Worm (Caenorhabditis elegans) whole organism, mixed stage, embryonic: ENCODE measurements around the gene ifb-1.

ENCODE experiments used
- M03D4.4 ChIP-seq: sonication (generic microtip); optimal IDR thresholded peaks from 2 replicates; lab custom pipeline; 2017; ENCODE audit warnings: mild to moderate bottlenecking, missing genetic modification characterization, missing compliant biosample characterization
- bed-3 ChIP-seq: fragments of 200-800 bp; sonication (Bioruptor generic); optimal IDR thresholded peaks from 3 replicates; lab custom pipeline; 2018; ENCODE audit warnings: mild to moderate bottlenecking, missing genetic modification characterization, moderate library complexity, missing compliant biosample characterization
- blmp-1 ChIP-seq: fragments of 150-350 bp; optimal IDR thresholded peaks from 2 replicates; lab custom pipeline; 2014; ENCODE audit warnings: missing biosample characterization, missing genetic modification characterization
- ceh-39 ChIP-seq: fragments of 150-350 bp; optimal IDR thresholded peaks from 2 replicates; lab custom pipeline; 2014; ENCODE audit warnings: missing biosample characterization, missing genetic modification characterization
- ceh-43 ChIP-seq: fragments of 200-800 bp; sonication (Bioruptor generic); optimal IDR thresholded peaks from 2 replicates; lab custom pipeline; 2018; ENCODE audit warnings: mild to moderate bottlenecking, missing genetic modification characterization, moderate library complexity, missing compliant biosample characterization
- ces-1 ChIP-seq: fragments of 150-350 bp; optimal IDR thresholded peaks from 2 replicates; lab custom pipeline; 2014; ENCODE audit warnings: missing biosample characterization, missing genetic modification reagents, missing genetic modification characterization
- cnd-1 ChIP-seq: fragments of 200-800 bp; sonication (Bioruptor generic); optimal IDR thresholded peaks from 2 replicates; lab custom pipeline; 2018; ENCODE audit warnings: mild to moderate bottlenecking, missing genetic modification characterization, missing compliant biosample characterization
- drap-1 ChIP-seq: fragments of 200-800 bp; sonication (Bioruptor generic); optimal IDR thresholded peaks from 3 replicates; lab custom pipeline; 2018; ENCODE audit warnings: mild to moderate bottlenecking, missing genetic modification characterization, missing compliant biosample characterization
- elt-1 ChIP-seq: sonication (generic microtip); optimal IDR thresholded peaks from 2 replicates; lab custom pipeline; 2017; ENCODE audit warnings: missing genetic modification characterization, mild to moderate bottlenecking, missing compliant biosample characterization, antibody characterized with exemption, moderate library complexity, borderline replicate concordance; ENCODE audit not compliant: insufficient read depth
- elt-3 ChIP-seq: fragments of 150-350 bp; optimal IDR thresholded peaks from 2 replicates; lab custom pipeline; 2014; ENCODE audit warnings: missing biosample characterization, missing genetic modification characterization
- flh-1 ChIP-seq: fragments of 200-800 bp; sonication (Bioruptor generic); optimal IDR thresholded peaks from 2 replicates; lab custom pipeline; 2018; ENCODE audit warnings: mild to moderate bottlenecking, missing genetic modification characterization, moderate library complexity, missing compliant biosample characterization
- ham-2 ChIP-seq: fragments of 200-800 bp; sonication (Bioruptor generic); optimal IDR thresholded peaks from 2 replicates; lab custom pipeline; 2018; ENCODE audit warnings: mild to moderate bottlenecking, missing genetic modification characterization, missing compliant biosample characterization
- hlh-1 ChIP-seq: fragments of 150-350 bp; optimal IDR thresholded peaks from 2 replicates; lab custom pipeline; 2014; ENCODE audit warnings: missing biosample characterization, missing genetic modification reagents, missing genetic modification characterization
- lin-13 ChIP-seq: fragments of 150-350 bp; optimal IDR thresholded peaks from 2 replicates; lab custom pipeline; 2014; ENCODE audit warnings: missing biosample characterization, missing genetic modification characterization
- lin-32 ChIP-seq: fragments of 200-800 bp; sonication (Bioruptor generic); optimal IDR thresholded peaks from 2 replicates; lab custom pipeline; 2018; ENCODE audit warnings: mild to moderate bottlenecking, missing genetic modification characterization, missing compliant biosample characterization
- lsy-2 ChIP-seq: fragments of 150-350 bp; optimal IDR thresholded peaks from 2 replicates; lab custom pipeline; 2014; ENCODE audit warnings: missing biosample characterization, missing genetic modification characterization
- mab-5 ChIP-seq: fragments of 150-350 bp; optimal IDR thresholded peaks from 2 replicates; lab custom pipeline; 2014; ENCODE audit warnings: missing biosample characterization, missing genetic modification characterization
- mep-1 ChIP-seq: fragments of 150-350 bp; optimal IDR thresholded peaks from 2 replicates; lab custom pipeline; 2017; ENCODE audit warnings: missing biosample characterization, missing genetic modification reagents, missing genetic modification characterization, inconsistent platforms
- mls-2 ChIP-seq: sonication (generic microtip); optimal IDR thresholded peaks from 2 replicates; lab custom pipeline; 2016; ENCODE audit warnings: mild to moderate bottlenecking, missing genetic modification characterization, moderate library complexity, missing compliant biosample characterization
- nhr-12 ChIP-seq: fragments of 150-350 bp; optimal IDR thresholded peaks from 2 replicates; lab custom pipeline; 2014; ENCODE audit warnings: missing biosample characterization, missing genetic modification characterization
- nhr-2 ChIP-seq: fragments of 150-350 bp; optimal IDR thresholded peaks from 2 replicates; lab custom pipeline; 2014; ENCODE audit warnings: missing biosample characterization, missing genetic modification characterization
- nhr-237 ChIP-seq: fragments of 150-350 bp; optimal IDR thresholded peaks from 2 replicates; lab custom pipeline; 2014; ENCODE audit warnings: missing biosample characterization, missing genetic modification characterization
- nhr-28 ChIP-seq: fragments of 150-350 bp; optimal IDR thresholded peaks from 2 replicates; lab custom pipeline; 2014; ENCODE audit warnings: missing biosample characterization, missing genetic modification characterization
- nhr-76 ChIP-seq: sonication (generic microtip); optimal IDR thresholded peaks from 2 replicates; lab custom pipeline; 2017; ENCODE audit warnings: missing biosample characterization, missing genetic modification characterization
- pha-4 ChIP-seq: fragments of 150-350 bp; optimal IDR thresholded peaks from 2 replicates; lab custom pipeline; 2018; ENCODE audit warnings: missing biosample characterization, missing genetic modification reagents, missing genetic modification characterization
- sem-2 ChIP-seq: fragments of 200-800 bp; sonication (Bioruptor generic); optimal IDR thresholded peaks from 2 replicates; lab custom pipeline; 2018; ENCODE audit warnings: mild to moderate bottlenecking, missing genetic modification characterization, missing compliant biosample characterization
- snpc-4 ChIP-seq: fragments of 150-350 bp; optimal IDR thresholded peaks from 2 replicates; lab custom pipeline; 2014; ENCODE audit warnings: missing biosample characterization, missing genetic modification characterization
- sptf-1 ChIP-seq: sonication (generic microtip); optimal IDR thresholded peaks from 2 replicates; lab custom pipeline; 2017; ENCODE audit warnings: mild to moderate bottlenecking, missing genetic modification characterization, moderate library complexity, missing compliant biosample characterization
- tbx-8 ChIP-seq: fragments of 200-800 bp; sonication (Bioruptor generic); optimal IDR thresholded peaks from 2 replicates; lab custom pipeline; 2018; ENCODE audit warnings: mild to moderate bottlenecking, missing genetic modification characterization, moderate library complexity, missing compliant biosample characterization
- unc-120 ChIP-seq: sonication (generic microtip); optimal IDR thresholded peaks from 2 replicates; lab custom pipeline; 2017; ENCODE audit warnings: missing genetic modification characterization, missing compliant biosample characterization; ENCODE audit not compliant: poor library complexity, severe bottlenecking
- unc-39 ChIP-seq: fragments of 150-350 bp; optimal IDR thresholded peaks from 2 replicates; lab custom pipeline; 2014; ENCODE audit warnings: missing biosample characterization, missing genetic modification characterization
- unc-62 ChIP-seq: fragments of 150-350 bp; optimal IDR thresholded peaks from 2 replicates; lab custom pipeline; 2014; ENCODE audit warnings: missing biosample characterization, missing genetic modification reagents, missing genetic modification characterization
- zip-8 ChIP-seq: fragments of 150-350 bp; optimal IDR thresholded peaks from 2 replicates; lab custom pipeline; 2014; ENCODE audit warnings: missing biosample characterization, missing genetic modification characterization
- ztf-11 ChIP-seq: fragments of 150-350 bp; optimal IDR thresholded peaks from 2 replicates; lab custom pipeline; 2014; ENCODE audit warnings: missing biosample characterization, missing genetic modification characterization

Gene ifb-1

DNA sequence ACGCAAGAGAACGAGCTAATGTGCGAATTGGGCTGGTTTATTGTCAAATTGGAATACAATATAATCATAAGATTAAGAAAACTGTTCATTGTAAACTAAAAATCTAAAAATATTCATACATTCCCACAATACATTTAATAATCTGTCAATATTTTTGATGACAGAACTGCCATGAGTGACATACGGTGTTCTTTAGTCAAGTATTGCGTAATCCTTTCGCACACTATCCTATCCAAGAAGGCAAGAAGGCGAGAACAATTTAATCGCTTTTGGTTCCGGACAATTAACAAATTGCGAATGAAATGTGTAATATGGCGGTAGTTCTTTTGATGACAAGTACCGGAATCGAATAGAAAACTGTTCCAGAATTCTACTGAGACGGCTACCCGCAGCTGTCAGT, 30.5 kb upstream of the ifb-1 start:
- TF ChIP-seq unc-62, result peak; percentile 69
- TF ChIP-seq flh-1 (GFP tag; lab: Kevin White, UChicago), result no peak
- no peak for TF ChIP-seq ham-2 (GFP tag; lab: Kevin White, UChicago)
- no peak for TF ChIP-seq ces-1 (GFP tag; lab: Kevin White, UChicago)
- no peak for TF ChIP-seq mab-5 (tag; lab: Kevin White, UChicago)
- TF ChIP-seq elt-3 (tag; lab: Kevin White, UChicago), result no peak
- no peak for TF ChIP-seq ceh-39
- peak; percentile 92 for TF ChIP-seq zip-8 (tag; lab: Kevin White, UChicago)
- TF ChIP-seq snpc-4, result no peak
- TF ChIP-seq tbx-8 (GFP tag; lab: Kevin White, UChicago), result no peak
- no peak for TF ChIP-seq nhr-237
- no peak for TF ChIP-seq sptf-1 (tag; lab: Kevin White, UChicago)
- no peak for TF ChIP-seq unc-120
- TF ChIP-seq nhr-12 (tag; lab: Kevin White, UChicago), result no peak
- no peak for TF ChIP-seq lsy-2
- TF ChIP-seq nhr-2 (tag; lab: Kevin White, UChicago), result peak; percentile 52
- TF ChIP-seq lin-13 (tag; lab: Kevin White, UChicago), result no peak
- TF ChIP-seq M03D4.4, result no peak
- TF ChIP-seq lin-32, result no peak

DNA sequence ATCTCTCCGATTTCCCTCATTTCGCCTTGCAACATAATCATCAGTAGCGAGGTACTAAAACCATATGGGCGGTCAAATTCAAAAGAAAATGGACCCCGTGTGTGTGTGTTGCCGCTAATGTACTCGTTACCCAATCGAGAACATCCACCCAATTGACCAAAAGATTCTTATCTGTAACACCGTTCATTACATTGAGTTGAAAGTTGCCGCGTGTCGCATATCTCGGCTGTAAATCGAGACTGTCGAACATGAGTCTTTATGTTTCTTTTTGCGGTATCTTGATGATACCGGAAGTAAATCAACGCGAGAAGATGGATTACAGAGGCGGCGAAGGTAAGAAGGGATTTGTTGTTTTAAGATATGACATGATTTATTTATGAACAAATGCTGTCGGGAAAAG, 29.7 kb upstream of the ifb-1 start:
- TF ChIP-seq elt-1 (tag; lab: Kevin White, UChicago), result peak; percentile 61
- TF ChIP-seq nhr-2 (tag; lab: Kevin White, UChicago), result peak; percentile 78
- TF ChIP-seq lin-32, result no peak

DNA sequence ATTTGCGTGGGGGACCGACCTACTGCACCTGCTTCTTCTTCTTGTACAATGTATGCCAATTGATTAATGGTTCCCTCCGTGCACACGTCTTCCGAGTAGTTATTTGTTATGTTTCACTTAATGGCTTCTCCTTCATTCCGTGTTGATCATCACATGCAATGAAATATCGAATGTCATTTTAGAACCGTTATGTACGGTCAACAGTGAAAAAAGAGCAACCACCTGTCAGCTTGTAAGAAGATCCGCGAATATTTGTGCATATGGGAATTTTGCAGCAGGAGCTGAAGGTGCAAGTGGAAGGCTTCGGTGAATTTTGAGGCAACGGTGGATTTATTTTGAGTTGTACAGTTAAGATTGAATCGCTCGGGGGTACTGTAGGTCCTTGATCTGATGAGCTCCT, 28.8 kb upstream of the ifb-1 start:
- TF ChIP-seq bed-3 (no peak), blmp-1 (no peak), unc-120 (no peak), elt-3 (tag; lab: Kevin White, UChicago) (no peak), nhr-76 (tag; lab: Kevin White, UChicago) (no peak), hlh-1 (tag; lab: Kevin White, UChicago) (no peak), snpc-4 (no peak), ztf-11 (tag; lab: Kevin White, UChicago) (no peak), ceh-39 (no peak), sptf-1 (tag; lab: Kevin White, UChicago) (no peak), drap-1 (no peak), lin-32 (no peak), lin-13 (tag; lab: Kevin White, UChicago) (no peak), ceh-43 (GFP tag; lab: Kevin White, UChicago) (no peak), elt-1 (tag; lab: Kevin White, UChicago) (no peak), ces-1 (GFP tag; lab: Kevin White, UChicago) (no peak), lsy-2 (no peak)

ce11 chrII:5738795-5739194, 26.6 kb upstream of the ifb-1 start, which contains the start of gene hlh-14:
hlh-14 (minus strand) TSS chrII:5738895.
- no peak for TF ChIP-seq ham-2 (GFP tag; lab: Kevin White, UChicago)
- no peak for TF ChIP-seq pha-4 (tag; lab: Kevin White, UChicago)
- no peak for TF ChIP-seq tbx-8 (GFP tag; lab: Kevin White, UChicago)
- no peak for TF ChIP-seq nhr-237
- TF ChIP-seq unc-62, result no peak
- TF ChIP-seq nhr-2 (tag; lab: Kevin White, UChicago), result no peak
- no peak for TF ChIP-seq bed-3
- TF ChIP-seq lin-32, result no peak
- no peak for TF ChIP-seq unc-120
- TF ChIP-seq ces-1 (GFP tag; lab: Kevin White, UChicago), result no peak
- TF ChIP-seq blmp-1, result no peak
- TF ChIP-seq ceh-43 (GFP tag; lab: Kevin White, UChicago), result no peak
- TF ChIP-seq mls-2 (tag; lab: Kevin White, UChicago), result no peak
- no peak for TF ChIP-seq ztf-11 (tag; lab: Kevin White, UChicago)
- TF ChIP-seq nhr-28, result no peak
- TF ChIP-seq lsy-2, result no peak
- no peak for TF ChIP-seq zip-8 (tag; lab: Kevin White, UChicago)
- no peak for TF ChIP-seq ceh-39
- no peak for TF ChIP-seq sem-2 (GFP tag; lab: Kevin White, UChicago)

DNA sequence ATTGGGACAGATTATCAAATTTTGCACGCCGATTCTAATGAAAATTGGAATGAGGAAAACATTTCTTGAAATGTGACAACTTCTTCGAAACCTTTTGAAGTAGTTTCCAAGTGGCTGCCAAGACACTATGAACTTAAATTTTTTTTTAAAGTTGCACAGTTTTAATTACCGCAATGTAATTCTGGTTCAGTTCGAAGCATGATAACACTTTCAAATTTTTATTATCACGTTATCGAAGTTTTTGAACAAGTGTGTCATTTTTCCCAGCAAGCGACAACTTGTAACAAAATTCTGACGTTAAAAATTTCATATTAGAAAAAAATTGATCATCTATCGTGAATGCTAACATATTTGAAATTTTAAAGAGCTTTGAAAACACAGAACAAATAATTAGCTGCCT, 22.7 kb upstream of the ifb-1 start:
- TF ChIP-seq unc-39 (tag; lab: Kevin White, UChicago) (no peak), elt-3 (tag; lab: Kevin White, UChicago) (no peak), ces-1 (GFP tag; lab: Kevin White, UChicago) (no peak), ztf-11 (tag; lab: Kevin White, UChicago) (no peak), nhr-237 (no peak), sem-2 (GFP tag; lab: Kevin White, UChicago) (no peak), M03D4.4 (no peak), ceh-43 (GFP tag; lab: Kevin White, UChicago) (no peak), unc-120 (no peak), ham-2 (GFP tag; lab: Kevin White, UChicago) (no peak), mep-1 (no peak), ceh-39 (no peak), flh-1 (GFP tag; lab: Kevin White, UChicago) (no peak), nhr-12 (tag; lab: Kevin White, UChicago) (no peak), sptf-1 (tag; lab: Kevin White, UChicago) (no peak), nhr-2 (tag; lab: Kevin White, UChicago) (no peak), lsy-2 (no peak), nhr-28 (no peak), cnd-1 (tag; lab: Kevin White, UChicago) (no peak)
